Fruit fly (Drosophila melanogaster): ENCODE data around the gene Syx17.

DNA sequence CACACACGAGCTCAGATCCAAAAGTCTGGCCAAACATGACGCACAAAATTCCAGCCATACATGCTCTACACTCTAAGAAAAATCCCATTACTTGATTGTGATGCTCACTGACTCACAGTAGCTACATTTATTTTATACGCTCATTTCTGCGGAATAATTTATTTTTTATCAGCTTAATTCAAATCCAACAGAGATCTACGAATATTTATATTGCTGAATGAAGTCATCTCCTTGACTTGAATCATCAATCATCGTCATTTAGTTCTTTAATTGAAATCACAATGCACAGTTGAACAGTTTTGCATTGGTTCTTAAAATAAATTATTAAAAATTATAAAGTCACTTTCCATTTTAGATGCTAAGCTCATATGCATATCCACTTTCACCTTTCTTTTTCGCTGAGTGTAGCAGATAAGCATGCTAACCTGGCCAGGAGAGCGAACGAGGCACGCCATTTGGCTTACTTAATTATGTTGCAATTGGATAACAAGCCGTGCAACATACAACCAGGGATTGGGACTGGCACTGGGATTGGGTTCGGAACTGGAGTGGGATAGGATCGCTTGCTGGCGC is 7.7 kb upstream of the Syx17 start:
- TF ChIP-seq CTCF (optimal IDR thresholded peaks at IDR 0.05) (no peak), CG8478 (optimal IDR thresholded peaks at IDR 0.05) (no peak)

All from S2 (cell line).